Worm (Caenorhabditis elegans) whole organism, L1 larva: ENCODE results near the gene gst-31.

ENCODE experiments used
- C04F5.9 ChIP-seq: sonication (generic microtip); optimal IDR thresholded peaks from 2 replicates; lab custom pipeline; 2016; ENCODE audit warnings: missing genetic modification characterization, missing compliant biosample characterization
- F16B12.6 ChIP-seq: fragments of 150-350 bp; optimal IDR thresholded peaks from 2 replicates; lab custom pipeline; 2014; ENCODE audit warnings: missing biosample characterization, missing genetic modification characterization
- alr-1 ChIP-seq: fragments of 200-800 bp; sonication (Bioruptor generic); optimal IDR thresholded peaks from 2 replicates; lab custom pipeline; 2018; ENCODE audit warnings: borderline replicate concordance, mild to moderate bottlenecking, missing genetic modification characterization, missing compliant biosample characterization
- aly-2 ChIP-seq: fragments of 150-350 bp; optimal IDR thresholded peaks from 2 replicates; lab custom pipeline; 2014; ENCODE audit warnings: missing biosample characterization, missing genetic modification characterization
- ceh-8 ChIP-seq: fragments of 200-800 bp; sonication (Bioruptor generic); optimal IDR thresholded peaks from 2 replicates; lab custom pipeline; 2018; ENCODE audit warnings: mild to moderate bottlenecking, missing genetic modification characterization, moderate library complexity, missing compliant biosample characterization
- ceh-82 ChIP-seq, 3 experiments: fragments of 150-350 bp in 1 of 3; sonication (generic microtip) in 2 of 3; optimal IDR thresholded peaks; 2 replicates each; lab custom pipeline; 2014 to 2017; ENCODE audit warnings: missing biosample characterization in 3 of 3, missing genetic modification characterization in 3 of 3
- ceh-88 ChIP-seq: fragments of 200-800 bp; sonication (Bioruptor generic); IDR thresholded peaks from 2 replicates; pipeline ENCODE4 v1.3.6; 2022; ENCODE audit warnings: missing genetic modification characterization, missing compliant biosample characterization
- ceh-90 ChIP-seq: sonication (generic microtip); optimal IDR thresholded peaks from 2 replicates; lab custom pipeline; 2016; ENCODE audit warnings: missing genetic modification characterization, missing compliant biosample characterization
- ces-1 ChIP-seq: fragments of 150-350 bp; optimal IDR thresholded peaks from 2 replicates; lab custom pipeline; 2014; ENCODE audit warnings: missing biosample characterization, missing genetic modification reagents, missing genetic modification characterization
- dpl-1 ChIP-seq, 3 experiments: fragments of 150-350 bp in 2 of 3; sonication (generic microtip) in 1 of 3; optimal IDR thresholded peaks; 2 replicates each; lab custom pipeline; 2014 to 2017; ENCODE audit warnings: missing biosample characterization in 3 of 3, missing genetic modification characterization in 3 of 3, missing genetic modification reagents in 3 of 3
- dsc-1 ChIP-seq: sonication (generic microtip); optimal IDR thresholded peaks from 2 replicates; lab custom pipeline; 2016; ENCODE audit warnings: mild to moderate bottlenecking, missing genetic modification characterization, missing compliant biosample characterization
- efl-1 ChIP-seq, 4 experiments: fragments of 150-350 bp; optimal IDR thresholded peaks in 3 of 4; peaks in 1 of 4; 1 replicate in 1 of 4; 2 replicates in 3 of 4; lab custom pipeline; 2014; ENCODE audit warnings: missing biosample characterization in 2 of 4, missing genetic modification characterization in 2 of 4, missing genetic modification reagents in 2 of 4
- egl-13 ChIP-seq: sonication (generic microtip); optimal IDR thresholded peaks from 2 replicates; lab custom pipeline; 2016; ENCODE audit warnings: missing genotype, missing genetic modification reagents, missing genetic modification characterization, missing compliant biosample characterization
- egl-27 ChIP-seq, 2 experiments: fragments of 150-350 bp in 1 of 2; sonication (generic microtip); optimal IDR thresholded peaks; 3 replicates each; lab custom pipeline; 2017 to 2018; ENCODE audit warnings: missing biosample characterization in 2 of 2, missing genetic modification characterization in 2 of 2, missing genetic modification reagents in 2 of 2
- elt-2 ChIP-seq: sonication (generic microtip); optimal IDR thresholded peaks from 2 replicates; lab custom pipeline; 2016; ENCODE audit warnings: missing genetic modification characterization, mild to moderate bottlenecking, inconsistent platforms, missing compliant biosample characterization, missing genetic modification reagents
- elt-3 ChIP-seq, 6 experiments: fragments of 150-350 bp in 1 of 6; sonication (generic microtip); optimal IDR thresholded peaks; 2 replicates each; lab custom pipeline; 2017 to 2018; ENCODE audit warnings: missing biosample characterization in 6 of 6, missing genetic modification characterization in 6 of 6, inconsistent platforms in 1 of 6
- ets-5 ChIP-seq: fragments of 200-800 bp; sonication (Bioruptor generic); IDR thresholded peaks from 2 replicates; pipeline ENCODE4 v1.3.6; 2022; ENCODE audit warnings: missing genetic modification characterization, missing compliant biosample characterization
- fkh-10 ChIP-seq: sonication (generic microtip); optimal IDR thresholded peaks from 2 replicates; lab custom pipeline; 2017; ENCODE audit warnings: missing biosample characterization, missing genetic modification reagents, missing genetic modification characterization
- fkh-4 ChIP-seq: sonication (generic microtip); optimal IDR thresholded peaks from 2 replicates; lab custom pipeline; 2016; ENCODE audit warnings: missing compliant biosample characterization, missing genetic modification characterization, borderline replicate concordance
- grh-1 ChIP-seq: fragments of 200-800 bp; sonication (Bioruptor generic); IDR thresholded peaks from 2 replicates; pipeline ENCODE4 v1.3.6; 2022; ENCODE audit warnings: missing genetic modification reagents, missing genetic modification characterization, missing compliant biosample characterization
- hlh-4 ChIP-seq: sonication (generic microtip); optimal IDR thresholded peaks from 2 replicates; lab custom pipeline; 2016; ENCODE audit warnings: mild to moderate bottlenecking, missing genetic modification characterization, missing compliant biosample characterization
- hpl-2 ChIP-seq: fragments of 150-350 bp; optimal IDR thresholded peaks from 2 replicates; lab custom pipeline; 2014; ENCODE audit warnings: missing biosample characterization, missing genetic modification reagents, missing genetic modification characterization
- isw-1 ChIP-seq: fragments of 200-800 bp; sonication (Bioruptor generic); IDR thresholded peaks from 2 replicates; pipeline ENCODE4 v1.3.6; 2022; ENCODE audit warnings: missing genetic modification characterization, missing compliant biosample characterization
- jun-1 ChIP-seq: fragments of 150-350 bp; optimal IDR thresholded peaks from 2 replicates; lab custom pipeline; 2014; ENCODE audit warnings: missing biosample characterization, missing genetic modification reagents, missing genetic modification characterization
- lin-15B ChIP-seq: fragments of 150-350 bp; sonication (generic microtip); optimal IDR thresholded peaks from 3 replicates; lab custom pipeline; 2014; ENCODE audit warnings: missing biosample characterization, missing genetic modification characterization
- lin-35 ChIP-seq, 2 experiments: fragments of 150-350 bp; optimal IDR thresholded peaks; 2 replicates each; lab custom pipeline; 2014; ENCODE audit warnings: missing biosample characterization in 2 of 2, missing genetic modification characterization in 2 of 2, missing genetic modification reagents in 2 of 2
- lin-39 ChIP-seq: fragments of 150-350 bp; optimal IDR thresholded peaks from 2 replicates; lab custom pipeline; 2014; ENCODE audit warnings: missing biosample characterization, missing genetic modification reagents, missing genetic modification characterization
- mab-9 ChIP-seq: fragments of 200-800 bp; sonication (Bioruptor generic); IDR thresholded peaks from 2 replicates; pipeline ENCODE4 v1.3.6; 2022; ENCODE audit warnings: missing genetic modification reagents, missing genetic modification characterization, missing compliant biosample characterization
- mef-2 ChIP-seq: fragments of 150-350 bp; optimal IDR thresholded peaks from 2 replicates; lab custom pipeline; 2014; ENCODE audit warnings: missing biosample characterization, missing genetic modification characterization
- mep-1 ChIP-seq: fragments of 150-350 bp; optimal IDR thresholded peaks from 2 replicates; lab custom pipeline; 2014; ENCODE audit warnings: missing biosample characterization, missing genetic modification characterization
- nhr-47 ChIP-seq: sonication (generic microtip); optimal IDR thresholded peaks from 2 replicates; lab custom pipeline; 2016; ENCODE audit warnings: mild to moderate bottlenecking, missing genetic modification characterization, moderate library complexity, missing compliant biosample characterization
- nhr-90 ChIP-seq: sonication (generic microtip); optimal IDR thresholded peaks from 2 replicates; lab custom pipeline; 2016; ENCODE audit warnings: mild to moderate bottlenecking, missing genetic modification characterization, missing compliant biosample characterization; ENCODE audit not compliant: poor library complexity
- pqm-1 ChIP-seq: sonication (generic microtip); optimal IDR thresholded peaks from 3 replicates; lab custom pipeline; 2017; ENCODE audit warnings: missing biosample characterization, missing genetic modification characterization
- snpc-4 ChIP-seq: fragments of 150-350 bp; optimal IDR thresholded peaks from 2 replicates; lab custom pipeline; 2014; ENCODE audit warnings: missing biosample characterization, missing genetic modification characterization
- sptf-1 ChIP-seq: fragments of 150-350 bp; optimal IDR thresholded peaks from 2 replicates; lab custom pipeline; 2014; ENCODE audit warnings: missing biosample characterization, missing genetic modification characterization
- swsn-7 ChIP-seq: sonication (generic microtip); optimal IDR thresholded peaks from 2 replicates; lab custom pipeline; 2016; ENCODE audit warnings: missing genetic modification characterization, missing compliant biosample characterization
- unc-130 ChIP-seq: fragments of 150-350 bp; optimal IDR thresholded peaks from 2 replicates; lab custom pipeline; 2017; ENCODE audit warnings: missing biosample characterization, missing genetic modification characterization, inconsistent platforms
- unc-62 ChIP-seq: fragments of 150-350 bp; optimal IDR thresholded peaks from 2 replicates; lab custom pipeline; 2014; ENCODE audit warnings: missing biosample characterization, missing genetic modification reagents, missing genetic modification characterization
- unc-86 ChIP-seq: sonication (generic microtip); optimal IDR thresholded peaks from 2 replicates; lab custom pipeline; 2016; ENCODE audit warnings: missing genetic modification characterization, missing compliant biosample characterization
- ztf-11 ChIP-seq, 2 experiments: sonication (generic microtip); optimal IDR thresholded peaks; 2 replicates each; lab custom pipeline; 2016 to 2017; ENCODE audit warnings: missing genetic modification characterization in 2 of 2, missing biosample characterization in 1 of 2, missing compliant biosample characterization in 1 of 2

The gst-31 gene

DNA sequence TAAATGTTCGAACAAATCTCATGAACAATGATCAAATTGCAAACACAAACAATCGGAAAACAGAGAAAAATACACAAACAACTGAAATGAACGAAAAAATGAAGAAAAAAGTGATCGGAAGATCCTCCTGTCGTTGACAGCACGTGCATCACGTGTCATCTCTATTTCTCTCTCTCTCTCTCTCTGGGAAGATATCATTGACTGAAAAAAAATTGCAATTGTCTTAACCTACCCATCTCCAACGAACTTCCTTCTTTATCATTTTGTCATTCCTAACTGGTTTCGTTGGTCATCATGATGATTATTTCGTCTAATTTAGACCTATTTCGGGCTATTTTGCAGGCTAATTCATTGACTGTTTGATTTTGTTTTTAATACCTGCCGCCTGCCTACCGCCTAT lies 30.6 kb upstream of the gst-31 start (continued):
- TF ChIP-seq hlh-4 (tag; lab: Kevin White, UChicago) (no peak), ets-5 (GFP tag; lab: Robert Waterston, UW) (no peak), dpl-1 (GFP tag; optimal IDR thresholded peaks at IDR 0.05; lab: Kevin White, UChicago) (peak in 2 of 3 experiments; percentile 23 to 56), swsn-7 (tag; lab: Kevin White, UChicago) (no peak), egl-13 (tag; lab: Kevin White, UChicago) (no peak), efl-1 (optimal IDR thresholded peaks at IDR 0.05; lab: Kevin White, UChicago) (peak; percentile 20 to 21), efl-1 (GFP tag; optimal IDR thresholded peaks at IDR 0.05 in 1 of 2; lab: Kevin White, UChicago) (peak; percentile 29), grh-1 (GFP tag; lab: Robert Waterston, UW) (peak; percentile 74), alr-1 (no peak), jun-1 (tag; lab: Kevin White, UChicago) (no peak), ceh-82 (tag; optimal IDR thresholded peaks at IDR 0.05; lab: Kevin White, UChicago) (no peak), nhr-90 (tag; lab: Kevin White, UChicago) (peak; percentile 56), ces-1 (no peak), pqm-1 (tag; lab: Kevin White, UChicago) (no peak), ceh-90 (tag; lab: Kevin White, UChicago) (no peak), ceh-8 (GFP tag; lab: Kevin White, UChicago) (no peak), elt-2 (tag; lab: Kevin White, UChicago) (no peak), F16B12.6 (no peak), unc-130 (tag; lab: Kevin White, UChicago) (peak; percentile 18), aly-2 (tag; lab: Kevin White, UChicago) (no peak), unc-86 (tag; lab: Kevin White, UChicago) (no peak), dsc-1 (no peak), snpc-4 (tag; lab: Kevin White, UChicago) (no peak), mab-9 (GFP tag; lab: Robert Waterston, UW) (no peak), unc-62 (GFP tag; lab: Kevin White, UChicago) (no peak), ztf-11 (tag; optimal IDR thresholded peaks at IDR 0.05; lab: Kevin White, UChicago) (no peak), lin-39 (no peak), fkh-4 (tag; lab: Kevin White, UChicago) (no peak), sptf-1 (tag; lab: Kevin White, UChicago) (no peak), fkh-10 (GFP tag; lab: Kevin White, UChicago) (no peak)

DNA sequence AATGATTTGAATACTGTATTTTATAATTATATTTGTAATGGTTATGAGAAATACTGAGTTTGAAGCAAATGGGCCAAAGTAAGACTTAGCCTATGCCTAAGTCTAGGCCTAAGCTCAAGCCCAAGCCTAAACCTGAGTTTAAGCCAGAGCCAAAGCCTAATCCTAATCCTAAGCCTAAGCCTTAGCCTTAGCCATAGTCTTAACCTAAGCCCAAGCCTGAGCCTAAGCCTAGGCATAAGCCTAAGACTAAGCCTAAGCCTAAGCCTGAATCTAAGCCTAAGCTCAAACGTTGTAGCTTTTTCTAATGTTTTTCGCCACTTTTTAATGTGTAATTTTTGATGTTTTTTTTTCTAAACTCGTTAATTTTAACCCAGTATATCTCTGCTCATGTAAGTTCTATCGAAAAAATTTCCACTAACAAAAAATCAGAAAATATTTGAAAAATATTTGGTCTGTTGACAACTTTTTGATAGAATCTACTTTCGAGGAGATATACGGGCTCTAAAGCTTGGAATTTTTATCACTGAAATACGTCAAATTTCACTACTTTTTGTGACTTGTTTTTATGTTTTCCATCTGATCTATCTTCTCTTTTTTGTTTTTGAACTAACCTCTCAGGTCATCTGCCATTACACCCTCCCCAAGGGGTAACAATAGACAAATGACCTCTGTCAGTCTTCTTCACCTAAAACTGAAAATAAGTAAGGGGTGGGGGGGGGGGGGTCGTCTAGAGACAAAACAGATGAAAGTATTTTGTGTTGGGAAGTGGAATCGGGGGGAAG lies 29.5 kb upstream of the gst-31 start:
- TF ChIP-seq hpl-2 (GFP tag; lab: Kevin White, UChicago) (no peak), dsc-1 (no peak), nhr-47 (tag; lab: Kevin White, UChicago) (no peak), lin-15B (no peak), elt-3 (tag; optimal IDR thresholded peaks at IDR 0.05; lab: Kevin White, UChicago) (no peak), unc-62 (GFP tag; lab: Kevin White, UChicago) (no peak), ceh-88 (GFP tag; lab: Robert Waterston, UW) (no peak), C04F5.9 (tag; lab: Kevin White, UChicago) (no peak), lin-35 (GFP tag; optimal IDR thresholded peaks at IDR 0.05; lab: Kevin White, UChicago) (no peak), isw-1 (no peak), egl-27 (tag; optimal IDR thresholded peaks at IDR 0.05; lab: Kevin White, UChicago) (no peak), mep-1 (tag; lab: Kevin White, UChicago) (no peak), hlh-4 (tag; lab: Kevin White, UChicago) (no peak), mab-9 (GFP tag; lab: Robert Waterston, UW) (no peak), mef-2 (tag; lab: Kevin White, UChicago) (no peak)
- TF ChIP-seq, all 84 proteins: peak for 0
